Worm (Caenorhabditis elegans): ENCODE measurements around the gene Y41C4A.18.

DNA sequence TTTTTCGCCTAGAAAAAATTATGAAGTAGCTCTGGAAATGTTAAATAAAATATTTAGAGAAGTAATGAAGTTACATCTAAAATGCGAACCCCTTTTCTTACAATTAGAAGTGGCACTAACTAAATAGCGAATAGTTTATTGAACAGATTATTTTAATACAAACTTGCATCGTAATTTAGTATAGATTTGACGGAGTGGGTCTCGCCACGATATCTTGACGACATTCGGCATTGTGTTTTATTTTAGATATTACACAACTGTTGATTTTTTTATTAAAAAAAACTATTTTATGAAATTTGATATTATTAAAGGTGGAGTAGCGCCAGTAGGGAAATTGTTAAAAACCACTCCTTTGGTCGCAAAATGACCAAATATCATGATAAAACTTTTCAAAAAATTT lies 40.5 kb upstream of the Y41C4A.18 start:
- no peak for TF ChIP-seq W03F9.2 (tag; optimal IDR thresholded peaks at IDR 0.05)
- TF ChIP-seq dao-5 (tag; optimal IDR thresholded peaks at IDR 0.05) = no peak
- no peak for TF ChIP-seq him-1 (tag; optimal IDR thresholded peaks at IDR 0.05)
